Worm (Caenorhabditis elegans) whole organism, L1 larva: ENCODE results near the gene pcp-4.
A peak's percentile ranks its signal among the peaks of the same experiment; 100 is the strongest.

Source experiments
- C04F5.9 ChIP-seq: sonication (generic microtip); optimal IDR thresholded peaks from 2 replicates; lab custom pipeline; 2016; ENCODE audit warnings: missing genetic modification characterization, missing compliant biosample characterization
- F16B12.6 ChIP-seq: fragments of 150-350 bp; optimal IDR thresholded peaks from 2 replicates; lab custom pipeline; 2014; ENCODE audit warnings: missing biosample characterization, missing genetic modification characterization
- Y116A8C.19 ChIP-seq: sonication (generic microtip); optimal IDR thresholded peaks from 2 replicates; lab custom pipeline; 2016; ENCODE audit warnings: missing compliant biosample characterization, missing genetic modification characterization, borderline replicate concordance
- alr-1 ChIP-seq: fragments of 200-800 bp; sonication (Bioruptor generic); optimal IDR thresholded peaks from 2 replicates; lab custom pipeline; 2018; ENCODE audit warnings: borderline replicate concordance, mild to moderate bottlenecking, missing genetic modification characterization, missing compliant biosample characterization
- aly-2 ChIP-seq: fragments of 150-350 bp; optimal IDR thresholded peaks from 2 replicates; lab custom pipeline; 2014; ENCODE audit warnings: missing biosample characterization, missing genetic modification characterization
- blmp-1 ChIP-seq: fragments of 150-350 bp; optimal IDR thresholded peaks from 2 replicates; lab custom pipeline; 2014; ENCODE audit warnings: missing biosample characterization, missing genetic modification characterization
- ceh-63 ChIP-seq: fragments of 200-800 bp; sonication (Bioruptor generic); optimal IDR thresholded peaks from 2 replicates; lab custom pipeline; 2018; ENCODE audit warnings: mild to moderate bottlenecking, missing genetic modification characterization, missing compliant biosample characterization
- ceh-8 ChIP-seq: fragments of 200-800 bp; sonication (Bioruptor generic); optimal IDR thresholded peaks from 2 replicates; lab custom pipeline; 2018; ENCODE audit warnings: mild to moderate bottlenecking, missing genetic modification characterization, moderate library complexity, missing compliant biosample characterization
- ceh-88 ChIP-seq: fragments of 200-800 bp; sonication (Bioruptor generic); IDR thresholded peaks from 2 replicates; pipeline ENCODE4 v1.3.6; 2022; ENCODE audit warnings: missing genetic modification characterization, missing compliant biosample characterization
- ceh-90 ChIP-seq: sonication (generic microtip); optimal IDR thresholded peaks from 2 replicates; lab custom pipeline; 2016; ENCODE audit warnings: missing genetic modification characterization, missing compliant biosample characterization
- dsc-1 ChIP-seq: sonication (generic microtip); optimal IDR thresholded peaks from 2 replicates; lab custom pipeline; 2016; ENCODE audit warnings: mild to moderate bottlenecking, missing genetic modification characterization, missing compliant biosample characterization
- efl-1 ChIP-seq, 4 experiments: fragments of 150-350 bp; optimal IDR thresholded peaks in 3 of 4; peaks in 1 of 4; 1 replicate in 1 of 4; 2 replicates in 3 of 4; lab custom pipeline; 2014; ENCODE audit warnings: missing biosample characterization in 2 of 4, missing genetic modification characterization in 2 of 4, missing genetic modification reagents in 2 of 4
- egl-13 ChIP-seq: sonication (generic microtip); optimal IDR thresholded peaks from 2 replicates; lab custom pipeline; 2016; ENCODE audit warnings: missing genotype, missing genetic modification reagents, missing genetic modification characterization, missing compliant biosample characterization
- elt-3 ChIP-seq, 6 experiments: fragments of 150-350 bp in 1 of 6; sonication (generic microtip); optimal IDR thresholded peaks; 2 replicates each; lab custom pipeline; 2017 to 2018; ENCODE audit warnings: missing biosample characterization in 6 of 6, missing genetic modification characterization in 6 of 6, inconsistent platforms in 1 of 6
- ets-5 ChIP-seq: fragments of 200-800 bp; sonication (Bioruptor generic); IDR thresholded peaks from 2 replicates; pipeline ENCODE4 v1.3.6; 2022; ENCODE audit warnings: missing genetic modification characterization, missing compliant biosample characterization
- fkh-10 ChIP-seq: sonication (generic microtip); optimal IDR thresholded peaks from 2 replicates; lab custom pipeline; 2017; ENCODE audit warnings: missing biosample characterization, missing genetic modification reagents, missing genetic modification characterization
- fkh-8 ChIP-seq: sonication (generic microtip); optimal IDR thresholded peaks from 2 replicates; lab custom pipeline; 2016; ENCODE audit warnings: mild to moderate bottlenecking, missing genetic modification characterization, missing compliant biosample characterization
- hlh-17 ChIP-seq: fragments of 200-800 bp; sonication (Bioruptor generic); optimal IDR thresholded peaks from 2 replicates; lab custom pipeline; 2018; ENCODE audit warnings: missing genetic modification characterization, mild to moderate bottlenecking, missing compliant biosample characterization, moderate library complexity, borderline replicate concordance
- hlh-4 ChIP-seq: sonication (generic microtip); optimal IDR thresholded peaks from 2 replicates; lab custom pipeline; 2016; ENCODE audit warnings: mild to moderate bottlenecking, missing genetic modification characterization, missing compliant biosample characterization
- hpl-2 ChIP-seq: fragments of 150-350 bp; optimal IDR thresholded peaks from 2 replicates; lab custom pipeline; 2014; ENCODE audit warnings: missing biosample characterization, missing genetic modification reagents, missing genetic modification characterization
- isw-1 ChIP-seq: fragments of 200-800 bp; sonication (Bioruptor generic); IDR thresholded peaks from 2 replicates; pipeline ENCODE4 v1.3.6; 2022; ENCODE audit warnings: missing genetic modification characterization, missing compliant biosample characterization
- jun-1 ChIP-seq: fragments of 150-350 bp; optimal IDR thresholded peaks from 2 replicates; lab custom pipeline; 2014; ENCODE audit warnings: missing biosample characterization, missing genetic modification reagents, missing genetic modification characterization
- lin-14 ChIP-seq: fragments of 200-800 bp; sonication (Bioruptor generic); optimal IDR thresholded peaks from 2 replicates; lab custom pipeline; 2018; ENCODE audit warnings: mild to moderate bottlenecking, missing genetic modification characterization, moderate library complexity, missing compliant biosample characterization
- lir-3 ChIP-seq: sonication (generic microtip); optimal IDR thresholded peaks from 2 replicates; lab custom pipeline; 2016; ENCODE audit warnings: mild to moderate bottlenecking, missing genetic modification characterization, moderate library complexity, missing compliant biosample characterization; ENCODE audit not compliant: poor library complexity
- lsy-2 ChIP-seq, 2 experiments: fragments of 150-350 bp; optimal IDR thresholded peaks; 2 replicates each; lab custom pipeline; 2014; ENCODE audit warnings: missing biosample characterization in 2 of 2, missing genetic modification characterization in 2 of 2
- mab-9 ChIP-seq: fragments of 200-800 bp; sonication (Bioruptor generic); IDR thresholded peaks from 2 replicates; pipeline ENCODE4 v1.3.6; 2022; ENCODE audit warnings: missing genetic modification reagents, missing genetic modification characterization, missing compliant biosample characterization
- mef-2 ChIP-seq: fragments of 150-350 bp; optimal IDR thresholded peaks from 2 replicates; lab custom pipeline; 2014; ENCODE audit warnings: missing biosample characterization, missing genetic modification characterization
- nhr-12 ChIP-seq: sonication (generic microtip); optimal IDR thresholded peaks from 2 replicates; lab custom pipeline; 2017; ENCODE audit warnings: missing biosample characterization, missing genetic modification characterization
- nhr-19 ChIP-seq: fragments of 200-800 bp; sonication (Bioruptor generic); conservative IDR thresholded peaks from 2 replicates; pipeline ENCODE4 v1.3.6; 2022; ENCODE audit warnings: missing genetic modification characterization, missing compliant biosample characterization
- nhr-20 ChIP-seq: sonication (generic microtip); optimal IDR thresholded peaks from 2 replicates; lab custom pipeline; 2016; ENCODE audit warnings: mild to moderate bottlenecking, missing genetic modification characterization, missing compliant biosample characterization
- nhr-237 ChIP-seq: fragments of 150-350 bp; optimal IDR thresholded peaks from 2 replicates; lab custom pipeline; 2014; ENCODE audit warnings: missing biosample characterization, missing genetic modification characterization
- nhr-28 ChIP-seq: fragments of 150-350 bp; optimal IDR thresholded peaks from 2 replicates; lab custom pipeline; 2014; ENCODE audit warnings: missing biosample characterization, missing genetic modification characterization
- nhr-47 ChIP-seq: sonication (generic microtip); optimal IDR thresholded peaks from 2 replicates; lab custom pipeline; 2016; ENCODE audit warnings: mild to moderate bottlenecking, missing genetic modification characterization, moderate library complexity, missing compliant biosample characterization
- nhr-71 ChIP-seq: sonication (generic microtip); optimal IDR thresholded peaks from 2 replicates; lab custom pipeline; 2016; ENCODE audit warnings: mild to moderate bottlenecking, missing genetic modification characterization, moderate library complexity, missing compliant biosample characterization
- nhr-77 ChIP-seq: fragments of 150-350 bp; optimal IDR thresholded peaks from 2 replicates; lab custom pipeline; 2014; ENCODE audit warnings: missing biosample characterization, missing genetic modification characterization
- nhr-85 ChIP-seq: sonication (generic microtip); peaks from one replicate; lab custom pipeline; 2016; ENCODE audit warnings: missing genetic modification characterization, inconsistent platforms, missing compliant biosample characterization
- nhr-90 ChIP-seq: sonication (generic microtip); optimal IDR thresholded peaks from 2 replicates; lab custom pipeline; 2016; ENCODE audit warnings: mild to moderate bottlenecking, missing genetic modification characterization, missing compliant biosample characterization; ENCODE audit not compliant: poor library complexity
- pag-3 ChIP-seq: sonication (generic microtip); optimal IDR thresholded peaks from 2 replicates; lab custom pipeline; 2017; ENCODE audit warnings: missing genetic modification characterization, mild to moderate bottlenecking, missing compliant biosample characterization, antibody characterized with exemption, borderline replicate concordance; ENCODE audit not compliant: insufficient read depth
- pax-3 ChIP-seq: fragments of 200-800 bp; sonication (Bioruptor generic); optimal IDR thresholded peaks from 2 replicates; lab custom pipeline; 2018; ENCODE audit warnings: mild to moderate bottlenecking, missing genetic modification characterization, moderate library complexity, missing compliant biosample characterization
- rnt-1 ChIP-seq: sonication (generic microtip); optimal IDR thresholded peaks from 2 replicates; lab custom pipeline; 2016; ENCODE audit warnings: mild to moderate bottlenecking, missing genetic modification characterization, moderate library complexity, missing compliant biosample characterization
- skn-1 ChIP-seq: fragments of 150-350 bp; optimal IDR thresholded peaks from 2 replicates; lab custom pipeline; 2014; ENCODE audit warnings: missing biosample characterization, missing genetic modification characterization
- snu-23 ChIP-seq: sonication (generic microtip); optimal IDR thresholded peaks from 2 replicates; lab custom pipeline; 2016; ENCODE audit warnings: missing genetic modification characterization, missing compliant biosample characterization
- unc-62 ChIP-seq: fragments of 150-350 bp; optimal IDR thresholded peaks from 2 replicates; lab custom pipeline; 2014; ENCODE audit warnings: missing biosample characterization, missing genetic modification reagents, missing genetic modification characterization
- unc-98 ChIP-seq: fragments of 200-800 bp; sonication (Bioruptor generic); IDR thresholded peaks from 2 replicates; pipeline ENCODE4 v1.3.6; 2022; ENCODE audit warnings: missing genetic modification characterization, missing compliant biosample characterization
- xbp-1 ChIP-seq: sonication (generic microtip); optimal IDR thresholded peaks from 2 replicates; lab custom pipeline; 2016; ENCODE audit warnings: missing genetic modification characterization, missing compliant biosample characterization
- zip-4 ChIP-seq: fragments of 200-800 bp; sonication (Bioruptor generic); optimal IDR thresholded peaks from 2 replicates; lab custom pipeline; 2018; ENCODE audit warnings: mild to moderate bottlenecking, missing genetic modification characterization, moderate library complexity, missing compliant biosample characterization
- ztf-11 ChIP-seq, 2 experiments: sonication (generic microtip); optimal IDR thresholded peaks; 2 replicates each; lab custom pipeline; 2016 to 2017; ENCODE audit warnings: missing genetic modification characterization in 2 of 2, missing biosample characterization in 1 of 2, missing compliant biosample characterization in 1 of 2
- ztf-4 ChIP-seq: fragments of 150-350 bp; optimal IDR thresholded peaks from 2 replicates; lab custom pipeline; 2014; ENCODE audit warnings: missing biosample characterization, missing genetic modification characterization

The pcp-4 gene

ce11 chrV:19820178-19820577, 10.6 kb downstream of the pcp-4 start:
- TF ChIP-seq C04F5.9, result no peak
- no peak for TF ChIP-seq ceh-90 (tag; lab: Kevin White, UChicago)
- TF ChIP-seq unc-98, result no peak
- TF ChIP-seq mab-9 (GFP tag; lab: Robert Waterston, UW), result no peak
- no peak for TF ChIP-seq nhr-90 (tag; lab: Kevin White, UChicago)
- no peak for TF ChIP-seq nhr-28
- TF ChIP-seq nhr-47 (tag; lab: Kevin White, UChicago), result no peak
- TF ChIP-seq nhr-71 (tag; lab: Kevin White, UChicago), result no peak
- no peak for TF ChIP-seq aly-2 (tag; lab: Kevin White, UChicago)
- TF ChIP-seq nhr-237 (tag; lab: Kevin White, UChicago), result no peak
- TF ChIP-seq elt-3 (tag; optimal IDR thresholded peaks at IDR 0.05; lab: Kevin White, UChicago), result no peak

- TF ChIP-seq nhr-20 (no peak), F16B12.6 (tag; lab: Kevin White, UChicago) (no peak), ztf-11 (tag; optimal IDR thresholded peaks at IDR 0.05; lab: Kevin White, UChicago) (no peak), nhr-12 (tag; lab: Kevin White, UChicago) (no peak), lir-3 (no peak), pag-3 (no peak), lsy-2 (tag; optimal IDR thresholded peaks at IDR 0.05; lab: Kevin White, UChicago) (no peak), jun-1 (tag; lab: Kevin White, UChicago) (no peak), skn-1 (tag; lab: Kevin White, UChicago) (no peak)
These were observed 16.0 kb downstream of the pcp-4 start, which contains the start of gene daf-28 for ce11 chrV:19814833-19815232. TSS of gene daf-28 (plus strand) at chrV:19815133.

DNA sequence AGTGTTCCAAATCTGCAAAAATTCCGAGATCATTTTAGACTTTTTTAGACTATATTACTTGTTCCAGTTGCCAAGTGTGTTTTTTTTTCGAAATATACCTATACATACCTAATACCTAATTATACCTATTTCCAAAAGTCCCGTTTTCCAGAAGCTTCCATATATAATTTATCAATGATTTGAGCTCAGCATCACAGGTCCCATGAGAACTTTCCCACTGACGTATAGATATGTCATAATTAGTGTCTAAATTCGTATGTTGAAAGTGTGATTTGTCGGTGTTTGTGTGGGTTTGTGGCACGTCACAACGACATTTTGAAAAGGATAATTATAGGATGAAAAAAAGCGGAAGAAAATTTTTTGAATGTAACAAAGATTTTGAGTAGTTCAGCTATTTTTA, 25.3 kb downstream of the pcp-4 start:
- TF ChIP-seq fkh-8 (peak; percentile 51), hpl-2 (GFP tag; lab: Kevin White, UChicago) (no peak), efl-1 (optimal IDR thresholded peaks at IDR 0.05; lab: Kevin White, UChicago) (no peak), efl-1 (GFP tag; optimal IDR thresholded peaks at IDR 0.05 in 1 of 2; lab: Kevin White, UChicago) (peak in 1 of 2 experiments; percentile 37), ceh-63 (GFP tag; lab: Kevin White, UChicago) (no peak), nhr-77 (tag; lab: Kevin White, UChicago) (no peak), ceh-88 (no peak), egl-13 (no peak), ets-5 (GFP tag; lab: Robert Waterston, UW) (no peak), nhr-71 (tag; lab: Kevin White, UChicago) (peak; percentile 8), hlh-17 (no peak), alr-1 (tag; lab: Kevin White, UChicago) (no peak), mef-2 (tag; lab: Kevin White, UChicago) (no peak), nhr-85 (tag; lab: Kevin White, UChicago) (no peak), unc-62 (GFP tag; lab: Kevin White, UChicago) (no peak), nhr-19 (GFP tag; lab: Robert Waterston, UW) (no peak), xbp-1 (tag; lab: Kevin White, UChicago) (no peak), snu-23 (GFP tag; lab: Kevin White, UChicago) (no peak), ceh-90 (tag; lab: Kevin White, UChicago) (no peak), blmp-1 (tag; lab: Kevin White, UChicago) (no peak), pax-3 (tag; lab: Kevin White, UChicago) (peak; percentile 8), fkh-10 (GFP tag; lab: Kevin White, UChicago) (no peak), zip-4 (GFP tag; lab: Kevin White, UChicago) (no peak), isw-1 (GFP tag; lab: Robert Waterston, UW) (no peak), ceh-8 (GFP tag; lab: Kevin White, UChicago) (peak; percentile 71), pag-3 (no peak), rnt-1 (tag; lab: Kevin White, UChicago) (no peak), lin-14 (GFP tag; lab: Kevin White, UChicago) (no peak), elt-3 (tag; optimal IDR thresholded peaks at IDR 0.05; lab: Kevin White, UChicago) (no peak), nhr-12 (tag; lab: Kevin White, UChicago) (no peak), hlh-4 (tag; lab: Kevin White, UChicago) (no peak), dsc-1 (tag; lab: Kevin White, UChicago) (peak; percentile 40), lsy-2 (tag; optimal IDR thresholded peaks at IDR 0.05; lab: Kevin White, UChicago) (no peak), ztf-4 (no peak), Y116A8C.19 (no peak)
